Worm (Caenorhabditis elegans): ENCODE data around the gene F46G10.1.

Gene F46G10.1

ce11 chrX:13311641-13312423 lies at the start of gene F46G10.1:
F46G10.1 (minus strand) TSS chrX:13311755.
- TF ChIP-seq ztf-29 (GFP tag; IDR thresholded peaks at IDR 0.05) (no peak), T22C8.4 (GFP tag; IDR thresholded peaks at IDR 0.05) (no peak), flt-1 (GFP tag; IDR thresholded peaks at IDR 0.05) (no peak), tab-1 (GFP tag; IDR thresholded peaks at IDR 0.05) (no peak), cog-1 (tag; optimal IDR thresholded peaks at IDR 0.05) (no peak), ref-1 (GFP tag; conservative IDR thresholded peaks at IDR 0.05) (no peak), med-1 (GFP tag; optimal IDR thresholded peaks at IDR 0.05; ENCODE audit: insufficient read depth) (no peak), ztf-23 (GFP tag; IDR thresholded peaks at IDR 0.05) (no peak), klf-2 (GFP tag; conservative IDR thresholded peaks at IDR 0.05) (no peak)

ce11 chrX:13360632-13361031 lies 49.1 kb upstream of the F46G10.1 start:
- TF ChIP-seq cog-1 (tag; optimal IDR thresholded peaks at IDR 0.05) (no peak), T22C8.4 (GFP tag; IDR thresholded peaks at IDR 0.05) (no peak), klf-2 (GFP tag; conservative IDR thresholded peaks at IDR 0.05) (no peak), med-1 (GFP tag; optimal IDR thresholded peaks at IDR 0.05; ENCODE audit: insufficient read depth) (no peak), ztf-29 (GFP tag; IDR thresholded peaks at IDR 0.05) (no peak), flt-1 (GFP tag; IDR thresholded peaks at IDR 0.05) (no peak), ref-1 (GFP tag; conservative IDR thresholded peaks at IDR 0.05) (no peak), ztf-23 (GFP tag; IDR thresholded peaks at IDR 0.05) (no peak), tab-1 (GFP tag; IDR thresholded peaks at IDR 0.05) (no peak)

- TF ChIP-seq ref-1 (GFP tag; conservative IDR thresholded peaks at IDR 0.05) (no peak), ztf-23 (GFP tag; IDR thresholded peaks at IDR 0.05) (no peak), T22C8.4 (GFP tag; IDR thresholded peaks at IDR 0.05) (no peak), klf-2 (GFP tag; conservative IDR thresholded peaks at IDR 0.05) (no peak), ztf-29 (GFP tag; IDR thresholded peaks at IDR 0.05) (no peak), flt-1 (GFP tag; IDR thresholded peaks at IDR 0.05) (no peak), med-1 (GFP tag; optimal IDR thresholded peaks at IDR 0.05; ENCODE audit: insufficient read depth) (no peak)
Observed at ce11 chrX:13359800-13360199, 48.2 kb upstream of the F46G10.1 start.

ce11 chrX:13358573-13358972 lies 47.0 kb upstream of the F46G10.1 start:
- no peak for TF ChIP-seq T22C8.4 (GFP tag; IDR thresholded peaks at IDR 0.05)
- no peak for TF ChIP-seq tab-1 (GFP tag; IDR thresholded peaks at IDR 0.05)

- TF ChIP-seq ref-1 (GFP tag; conservative IDR thresholded peaks at IDR 0.05) = no peak
- no peak for TF ChIP-seq T22C8.4 (GFP tag; IDR thresholded peaks at IDR 0.05)
- no peak for TF ChIP-seq cog-1 (tag; optimal IDR thresholded peaks at IDR 0.05)
- no peak for TF ChIP-seq ztf-29 (GFP tag; IDR thresholded peaks at IDR 0.05)
- no peak for TF ChIP-seq ztf-23 (GFP tag; IDR thresholded peaks at IDR 0.05)
- TF ChIP-seq tab-1 (GFP tag; IDR thresholded peaks at IDR 0.05) = no peak
- no peak for TF ChIP-seq klf-2 (GFP tag; conservative IDR thresholded peaks at IDR 0.05)
- TF ChIP-seq med-1 (GFP tag; optimal IDR thresholded peaks at IDR 0.05; ENCODE audit: insufficient read depth) = no peak
- TF ChIP-seq flt-1 (GFP tag; IDR thresholded peaks at IDR 0.05) = no peak
Observed at ce11 chrX:13357673-13358072, 46.1 kb upstream of the F46G10.1 start.

ce11 chrX:13356469-13356868 lies 44.9 kb upstream of the F46G10.1 start:
- TF ChIP-seq flt-1 (GFP tag; IDR thresholded peaks at IDR 0.05) (no peak), ref-1 (GFP tag; conservative IDR thresholded peaks at IDR 0.05) (no peak), T22C8.4 (GFP tag; IDR thresholded peaks at IDR 0.05) (no peak), cog-1 (tag; optimal IDR thresholded peaks at IDR 0.05) (no peak), klf-2 (GFP tag; conservative IDR thresholded peaks at IDR 0.05) (no peak), ztf-29 (GFP tag; IDR thresholded peaks at IDR 0.05) (no peak), med-1 (GFP tag; optimal IDR thresholded peaks at IDR 0.05; ENCODE audit: insufficient read depth) (no peak), tab-1 (GFP tag; IDR thresholded peaks at IDR 0.05) (no peak), ztf-23 (GFP tag; IDR thresholded peaks at IDR 0.05) (no peak)

- no peak for TF ChIP-seq flt-1 (GFP tag; IDR thresholded peaks at IDR 0.05)
- TF ChIP-seq med-1 (GFP tag; optimal IDR thresholded peaks at IDR 0.05; ENCODE audit: insufficient read depth) = no peak
- no peak for TF ChIP-seq ref-1 (GFP tag; conservative IDR thresholded peaks at IDR 0.05)
- TF ChIP-seq cog-1 (tag; optimal IDR thresholded peaks at IDR 0.05) = no peak
Observed at ce11 chrX:13354672-13355407, 43.3 kb upstream of the F46G10.1 start.

- TF ChIP-seq ref-1 (GFP tag; conservative IDR thresholded peaks at IDR 0.05) (no peak), ztf-29 (GFP tag; IDR thresholded peaks at IDR 0.05) (no peak), T22C8.4 (GFP tag; IDR thresholded peaks at IDR 0.05) (no peak), cog-1 (tag; optimal IDR thresholded peaks at IDR 0.05) (no peak), ztf-23 (GFP tag; IDR thresholded peaks at IDR 0.05) (no peak), med-1 (GFP tag; optimal IDR thresholded peaks at IDR 0.05; ENCODE audit: insufficient read depth) (no peak), flt-1 (GFP tag; IDR thresholded peaks at IDR 0.05) (no peak), klf-2 (GFP tag; conservative IDR thresholded peaks at IDR 0.05) (no peak), tab-1 (GFP tag; IDR thresholded peaks at IDR 0.05) (no peak)
Observed at ce11 chrX:13353530-13353929, 42.0 kb upstream of the F46G10.1 start.

ce11 chrX:13352164-13352563 lies 40.6 kb upstream of the F46G10.1 start:
- no peak for TF ChIP-seq ztf-29 (GFP tag; IDR thresholded peaks at IDR 0.05)
- TF ChIP-seq cog-1 (tag; optimal IDR thresholded peaks at IDR 0.05) = no peak
- TF ChIP-seq klf-2 (GFP tag; conservative IDR thresholded peaks at IDR 0.05) = no peak
- no peak for TF ChIP-seq ztf-23 (GFP tag; IDR thresholded peaks at IDR 0.05)
- no peak for TF ChIP-seq T22C8.4 (GFP tag; IDR thresholded peaks at IDR 0.05)
- TF ChIP-seq flt-1 (GFP tag; IDR thresholded peaks at IDR 0.05) = no peak
- no peak for TF ChIP-seq ref-1 (GFP tag; conservative IDR thresholded peaks at IDR 0.05)
- no peak for TF ChIP-seq tab-1 (GFP tag; IDR thresholded peaks at IDR 0.05)
- no peak for TF ChIP-seq med-1 (GFP tag; optimal IDR thresholded peaks at IDR 0.05; ENCODE audit: insufficient read depth)
